Worm (Caenorhabditis elegans) whole organism, early embryonic: ENCODE results near the gene sek-5.

ENCODE experiments used
- B0310.2 ChIP-seq: sonication (generic microtip); optimal IDR thresholded peaks from 2 replicates; lab custom pipeline; 2016; ENCODE audit warnings: mild to moderate bottlenecking, missing genetic modification characterization, missing compliant biosample characterization
- ama-1 ChIP-seq: fragments of 150-350 bp; optimal IDR thresholded peaks from 2 replicates; lab custom pipeline; 2014
- ceh-13 ChIP-seq: fragments of 200-800 bp; sonication (Bioruptor generic); optimal IDR thresholded peaks from 2 replicates; lab custom pipeline; 2018; ENCODE audit warnings: mild to moderate bottlenecking, missing genetic modification characterization, missing compliant biosample characterization
- ceh-36 ChIP-seq: sonication (generic microtip); optimal IDR thresholded peaks from 2 replicates; lab custom pipeline; 2016; ENCODE audit warnings: missing genetic modification characterization, inconsistent platforms, missing compliant biosample characterization
- ets-7 ChIP-seq: sonication (generic microtip); optimal IDR thresholded peaks from 2 replicates; lab custom pipeline; 2016; ENCODE audit warnings: missing genotype, missing genetic modification characterization, missing compliant biosample characterization
- tbx-11 ChIP-seq: fragments of 200-800 bp; sonication (Bioruptor generic); IDR thresholded peaks from 2 replicates; pipeline ENCODE4 v1.3.6; 2022; ENCODE audit warnings: missing genetic modification characterization, missing compliant biosample characterization
- tbx-37 ChIP-seq: fragments of 200-800 bp; sonication (Bioruptor generic); conservative IDR thresholded peaks from 2 replicates; pipeline ENCODE4 v1.3.6; 2022; ENCODE audit warnings: missing genetic modification reagents, missing genetic modification characterization, missing compliant biosample characterization
- tra-4 ChIP-seq: sonication (generic microtip); optimal IDR thresholded peaks from 2 replicates; lab custom pipeline; 2017; ENCODE audit warnings: missing genetic modification characterization, missing compliant biosample characterization

ce11 chrX:5342007-5342406 is 35.4 kb upstream of the sek-5 start, which contains the start of gene C26B9.7:
- TF ChIP-seq tra-4 (tag; lab: Kevin White, UChicago) = no peak
- no peak for TF ChIP-seq ama-1 (lab: Kevin White, UChicago)
- TF ChIP-seq tbx-11 (GFP tag; lab: Robert Waterston, UW) = no peak
- TF ChIP-seq tbx-37 (GFP tag; lab: Robert Waterston, UW) = no peak
- no peak for TF ChIP-seq ceh-13 (GFP tag; lab: Kevin White, UChicago)
- TF ChIP-seq ets-7 (tag; lab: Kevin White, UChicago) = no peak
- no peak for TF ChIP-seq B0310.2 (tag; lab: Kevin White, UChicago)
- TF ChIP-seq ceh-36 (tag; lab: Kevin White, UChicago) = no peak
